Fruit fly (Drosophila melanogaster): ENCODE measurements around the gene CG31668.
A peak's percentile ranks its signal among the peaks of the same experiment; 100 is the strongest.

DNA sequence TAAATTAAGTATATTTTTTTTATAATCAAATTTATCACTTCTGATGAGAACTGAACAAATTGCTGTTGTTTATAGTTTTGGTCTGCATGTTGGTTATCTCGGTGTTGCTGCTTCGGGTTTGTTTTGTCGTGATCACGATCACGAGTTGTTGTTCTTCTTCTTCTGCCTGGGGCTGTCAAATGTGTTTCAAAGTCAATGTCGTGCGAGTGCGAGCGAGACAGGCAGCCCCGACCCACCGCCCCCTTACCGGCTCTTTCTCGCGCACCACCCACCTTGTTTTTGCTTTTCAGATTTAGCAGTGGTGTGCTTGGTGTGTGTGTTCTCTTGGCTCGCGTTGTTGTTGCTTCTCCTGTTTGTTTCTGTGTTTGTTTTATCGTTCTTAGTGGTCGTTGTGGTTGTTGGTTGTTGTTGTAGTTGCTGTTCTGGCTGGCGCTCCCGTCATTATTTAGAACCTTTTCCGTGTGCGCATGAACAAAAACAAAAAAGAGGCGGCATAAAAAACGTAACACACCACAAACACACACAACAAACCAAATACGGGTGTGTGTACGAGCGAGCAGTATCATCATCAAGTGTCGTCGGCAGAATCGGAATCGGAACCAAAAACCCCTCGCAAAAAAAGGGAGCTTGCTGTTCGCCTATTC lies 8.4 kb downstream of the CG31668 start, which contains the start of gene COX7AL2:
- TF ChIP-seq woc (GFP tag; optimal IDR thresholded peaks at IDR 0.05) (no peak), pan (optimal IDR thresholded peaks at IDR 0.05) (no peak), Abd-B (GFP tag; optimal IDR thresholded peaks at IDR 0.05) (no peak), h (GFP tag; optimal IDR thresholded peaks at IDR 0.05) (no peak), psq (GFP tag; optimal IDR thresholded peaks at IDR 0.05) (peak; percentile 63), brk (GFP tag; optimal IDR thresholded peaks at IDR 0.05) (no peak), Mio (GFP tag; optimal IDR thresholded peaks at IDR 0.05) (no peak), CG32264 (GFP tag; optimal IDR thresholded peaks at IDR 0.05) (no peak), HLH106 (tag; optimal IDR thresholded peaks at IDR 0.05) (peak; percentile 7)

Data from whole organism, wandering third instar larva.